Fruit fly (Drosophila melanogaster) whole organism, embryonic: Measurements from ENCODE around the gene CG46465.

Source experiments
- Asciz ChIP-seq: fragments of 200-800 bp; sonication (Bioruptor generic); optimal IDR thresholded peaks from 2 replicates; lab custom pipeline; 2017; ENCODE audit warnings: missing biosample characterization, mild to moderate bottlenecking, missing genetic modification characterization, missing genetic modification reagents
- CG10321 ChIP-seq: fragments of 200-800 bp; sonication (Bioruptor generic); IDR thresholded peaks from 2 replicates; pipeline ENCODE4 v1.3.6; 2022; ENCODE audit warnings: missing biosample characterization, missing genetic modification characterization
- CG10654 ChIP-seq: fragments of 200-800 bp; sonication (Bioruptor generic); optimal IDR thresholded peaks from 2 replicates; lab custom pipeline; 2016; ENCODE audit warnings: missing biosample characterization, missing genetic modification characterization
- CG10959 ChIP-seq: fragments of 200-800 bp; sonication (Bioruptor generic); IDR thresholded peaks from 2 replicates; pipeline ENCODE4 v1.3.6; 2022; ENCODE audit warnings: missing biosample characterization, missing genetic modification characterization
- CG11560 ChIP-seq: fragments of 200-800 bp; sonication (Bioruptor generic); IDR thresholded peaks from 3 replicates; pipeline ENCODE4 v1.3.6; 2022; ENCODE audit warnings: missing biosample characterization, missing genetic modification characterization
- CG11695 ChIP-seq: fragments of 200-800 bp; sonication (Bioruptor generic); IDR thresholded peaks from 3 replicates; pipeline ENCODE4 v1.3.6; 2022; ENCODE audit warnings: missing biosample characterization, missing genetic modification characterization
- CG12219 ChIP-seq: fragments of 200-800 bp; sonication (Bioruptor generic); optimal IDR thresholded peaks from 3 replicates; lab custom pipeline; 2018; ENCODE audit warnings: missing biosample characterization, mild to moderate bottlenecking, missing genetic modification characterization
- CG13123 ChIP-seq: fragments of 200-800 bp; sonication (Bioruptor generic); optimal IDR thresholded peaks from 2 replicates; lab custom pipeline; 2016; ENCODE audit warnings: missing biosample characterization, missing genetic modification characterization
- CG13287 ChIP-seq: fragments of 200-800 bp; sonication (Bioruptor generic); IDR thresholded peaks from 2 replicates; pipeline ENCODE4 v1.3.6; 2022; ENCODE audit warnings: missing biosample characterization, missing genetic modification characterization; ENCODE audit not compliant: partially characterized antibody
- CG14441 ChIP-seq: fragments of 200-800 bp; sonication (Bioruptor generic); IDR thresholded peaks from 2 replicates; pipeline ENCODE4 v1.3.6; 2022; ENCODE audit warnings: missing biosample characterization, missing genetic modification characterization
- CG16813 ChIP-seq: fragments of 200-800 bp; sonication (Bioruptor generic); IDR thresholded peaks from 3 replicates; pipeline ENCODE4 v1.3.6; 2022; ENCODE audit warnings: missing biosample characterization, missing genetic modification characterization; ENCODE audit not compliant: partially characterized antibody
- CG16863 ChIP-seq: fragments of 200-800 bp; sonication (Bioruptor generic); optimal IDR thresholded peaks from 3 replicates; lab custom pipeline; 2016; ENCODE audit warnings: missing biosample characterization, missing genetic modification characterization
- CG17385 ChIP-seq: fragments of 200-800 bp; sonication (Bioruptor generic); optimal IDR thresholded peaks from 3 replicates; lab custom pipeline; 2018; ENCODE audit warnings: missing biosample characterization, mild to moderate bottlenecking, missing genetic modification characterization
- CG33557 ChIP-seq: fragments of 200-800 bp; sonication (Bioruptor generic); optimal IDR thresholded peaks from 2 replicates; lab custom pipeline; 2019; ENCODE audit warnings: missing biosample characterization, mild to moderate bottlenecking, missing genetic modification characterization, moderate library complexity
- CG4424 ChIP-seq: fragments of 200-800 bp; sonication (Bioruptor generic); optimal IDR thresholded peaks from 3 replicates; lab custom pipeline; 2016; ENCODE audit warnings: missing biosample characterization, missing genetic modification characterization
- CG5953 ChIP-seq: fragments of 200-800 bp; sonication (Bioruptor generic); IDR thresholded peaks from 2 replicates; pipeline ENCODE4 v1.3.6; 2022; ENCODE audit warnings: missing biosample characterization, missing genetic modification characterization
- CG6765 ChIP-seq: fragments of 200-800 bp; sonication (Bioruptor generic); optimal IDR thresholded peaks from 3 replicates; lab custom pipeline; 2017; ENCODE audit warnings: missing biosample characterization, mild to moderate bottlenecking, missing genetic modification characterization
- CG7357 ChIP-seq: fragments of 200-800 bp; sonication (Bioruptor generic); IDR thresholded peaks from 3 replicates; pipeline ENCODE4 v1.3.6; 2022; ENCODE audit warnings: missing biosample characterization, missing genetic modification characterization
- CG7786 ChIP-seq: fragments of 200-800 bp; sonication (Bioruptor generic); optimal IDR thresholded peaks from 2 replicates; lab custom pipeline; 2016; ENCODE audit warnings: missing biosample characterization, missing genetic modification characterization
- CG9215 ChIP-seq: fragments of 200-800 bp; sonication (Bioruptor generic); IDR thresholded peaks from 2 replicates; pipeline ENCODE4 v1.3.6; 2022; ENCODE audit warnings: missing biosample characterization, missing genetic modification characterization
- CG9932 ChIP-seq: fragments of 200-800 bp; sonication (Bioruptor generic); IDR thresholded peaks from 2 replicates; pipeline ENCODE4 v1.3.6; 2022; ENCODE audit warnings: missing biosample characterization, missing genetic modification characterization
- E2f2 ChIP-seq: fragments of 200-800 bp; sonication (Bioruptor generic); IDR thresholded peaks from 2 replicates; pipeline ENCODE4 v1.3.6; 2022; ENCODE audit warnings: missing biosample characterization, missing genetic modification characterization
- Gug ChIP-seq: fragments of 200-800 bp; sonication (Bioruptor generic); IDR thresholded peaks from 4 replicates; pipeline ENCODE4 v1.3.6; 2022; ENCODE audit warnings: missing biosample characterization, missing genetic modification characterization
- HLH3B ChIP-seq: fragments of 200-800 bp; sonication (Bioruptor generic); IDR thresholded peaks from 2 replicates; pipeline ENCODE4 v1.3.6; 2022; ENCODE audit warnings: missing biosample characterization, missing genetic modification characterization
- Hr78 ChIP-seq, 2 experiments: fragments of 200-800 bp in 1 of 2; fragments of >200 bp in 1 of 2; sonication (Bioruptor generic) in 1 of 2; optimal IDR thresholded peaks; 2 replicates each; lab custom pipeline; 2017 to 2019; ENCODE audit warnings: missing biosample characterization in 2 of 2, missing genetic modification characterization in 2 of 2, mild to moderate bottlenecking in 1 of 2, moderate library complexity in 1 of 2
- Mrtf ChIP-seq: fragments of 200-800 bp; sonication (Bioruptor generic); IDR thresholded peaks from 3 replicates; pipeline ENCODE4 v1.3.6; 2022; ENCODE audit warnings: missing biosample characterization, missing genetic modification characterization
- Myb ChIP-seq: fragments of 200-800 bp; sonication (Bioruptor generic); optimal IDR thresholded peaks from 2 replicates; lab custom pipeline; 2016; ENCODE audit warnings: missing biosample characterization, missing genetic modification characterization
- NFAT ChIP-seq: fragments of 200-800 bp; sonication (Bioruptor generic); IDR thresholded peaks from 2 replicates; pipeline ENCODE4 v1.3.6; 2022; ENCODE audit warnings: missing biosample characterization, missing genetic modification characterization
- PHDP ChIP-seq: fragments of 200-800 bp; sonication (Bioruptor generic); optimal IDR thresholded peaks from 3 replicates; lab custom pipeline; 2018; ENCODE audit warnings: missing biosample characterization, mild to moderate bottlenecking, missing genetic modification characterization, moderate library complexity
- Ptx1 ChIP-seq: fragments of 200-800 bp; sonication (Bioruptor generic); IDR thresholded peaks from 2 replicates; pipeline ENCODE4 v1.3.6; 2022; ENCODE audit warnings: missing biosample characterization, missing genetic modification characterization
- Sin3A ChIP-seq: fragments of >200 bp; optimal IDR thresholded peaks from 2 replicates; lab custom pipeline; 2018
- ato ChIP-seq: fragments of 200-800 bp; sonication (Bioruptor generic); IDR thresholded peaks from 2 replicates; pipeline ENCODE4 v1.3.6; 2022; ENCODE audit warnings: missing biosample characterization, missing genetic modification characterization; ENCODE audit not compliant: partially characterized antibody
- bsh ChIP-seq, 2 experiments: fragments of 200-800 bp; sonication (Bioruptor generic); optimal IDR thresholded peaks; 2 replicates each; lab custom pipeline; 2017 to 2018; ENCODE audit warnings: mild to moderate bottlenecking in 2 of 2, missing biosample characterization in 2 of 2, missing genetic modification characterization in 2 of 2, moderate library complexity in 1 of 2
- btn ChIP-seq: fragments of 200-800 bp; sonication (Bioruptor generic); optimal IDR thresholded peaks from 2 replicates; lab custom pipeline; 2016; ENCODE audit warnings: missing biosample characterization, missing genetic modification characterization
- corto ChIP-seq: fragments of 200-800 bp; sonication (Bioruptor generic); optimal IDR thresholded peaks from 2 replicates; lab custom pipeline; 2016; ENCODE audit warnings: missing biosample characterization, mild to moderate bottlenecking, missing genetic modification characterization, moderate library complexity
- danr ChIP-seq: fragments of 200-800 bp; sonication (Bioruptor generic); IDR thresholded peaks from 2 replicates; pipeline ENCODE4 v1.3.6; 2022; ENCODE audit warnings: missing biosample characterization, missing genetic modification characterization
- dmrt99B ChIP-seq: fragments of 200-800 bp; sonication (Bioruptor generic); optimal IDR thresholded peaks from 2 replicates; lab custom pipeline; 2018; ENCODE audit warnings: missing biosample characterization, mild to moderate bottlenecking, missing genetic modification characterization, moderate library complexity
- ems ChIP-seq: fragments of 200-800 bp; sonication (Bioruptor generic); optimal IDR thresholded peaks from 3 replicates; lab custom pipeline; 2016; ENCODE audit warnings: missing biosample characterization, missing genetic modification characterization
- fru ChIP-seq: fragments of >200 bp; optimal IDR thresholded peaks from 2 replicates; lab custom pipeline; 2017
- knrl ChIP-seq: fragments of 200-800 bp; sonication (Bioruptor generic); IDR thresholded peaks from 3 replicates; pipeline ENCODE4 v1.3.6; 2022; ENCODE audit warnings: missing biosample characterization, missing genetic modification characterization; ENCODE audit not compliant: partially characterized antibody
- lilli ChIP-seq: fragments of 200-800 bp; sonication (Bioruptor generic); optimal IDR thresholded peaks from 3 replicates; lab custom pipeline; 2016; ENCODE audit warnings: missing biosample characterization, missing genetic modification characterization
- mam ChIP-seq: fragments of 200-800 bp; sonication (Bioruptor generic); optimal IDR thresholded peaks from 3 replicates; lab custom pipeline; 2016; ENCODE audit warnings: missing biosample characterization, missing genetic modification characterization
- mirr ChIP-seq: fragments of 200-800 bp; sonication (Bioruptor generic); optimal IDR thresholded peaks from 3 replicates; lab custom pipeline; 2018; ENCODE audit warnings: missing biosample characterization, mild to moderate bottlenecking, missing genetic modification characterization
- org-1 ChIP-seq: fragments of 200-800 bp; sonication (Bioruptor generic); optimal IDR thresholded peaks from 2 replicates; lab custom pipeline; 2017; ENCODE audit warnings: missing biosample characterization, missing genetic modification characterization
- repo ChIP-seq: fragments of 200-800 bp; sonication (Bioruptor generic); optimal IDR thresholded peaks from 2 replicates; lab custom pipeline; 2016; ENCODE audit warnings: missing biosample characterization, missing genetic modification characterization
- sc ChIP-seq, 3 experiments: fragments of >200 bp in 2 of 3; fragments of 200-800 bp in 1 of 3; sonication (Bioruptor generic) in 1 of 3; optimal IDR thresholded peaks; 2 replicates in 2 of 3; 3 replicates in 1 of 3; lab custom pipeline; 2017; ENCODE audit warnings: mild to moderate bottlenecking in 1 of 3, missing biosample characterization in 1 of 3, missing genetic modification characterization in 1 of 3, missing genetic modification reagents in 1 of 3
- sqz ChIP-seq: fragments of 200-800 bp; sonication (Bioruptor generic); optimal IDR thresholded peaks from 3 replicates; lab custom pipeline; 2018; ENCODE audit warnings: missing biosample characterization, mild to moderate bottlenecking, missing genetic modification characterization
- zen2 ChIP-seq: fragments of 200-800 bp; sonication (Bioruptor generic); IDR thresholded peaks from 3 replicates; pipeline ENCODE4 v1.3.6; 2022; ENCODE audit warnings: missing biosample characterization, missing genetic modification characterization; ENCODE audit not compliant: partially characterized antibody

CG46465 gene

DNA sequence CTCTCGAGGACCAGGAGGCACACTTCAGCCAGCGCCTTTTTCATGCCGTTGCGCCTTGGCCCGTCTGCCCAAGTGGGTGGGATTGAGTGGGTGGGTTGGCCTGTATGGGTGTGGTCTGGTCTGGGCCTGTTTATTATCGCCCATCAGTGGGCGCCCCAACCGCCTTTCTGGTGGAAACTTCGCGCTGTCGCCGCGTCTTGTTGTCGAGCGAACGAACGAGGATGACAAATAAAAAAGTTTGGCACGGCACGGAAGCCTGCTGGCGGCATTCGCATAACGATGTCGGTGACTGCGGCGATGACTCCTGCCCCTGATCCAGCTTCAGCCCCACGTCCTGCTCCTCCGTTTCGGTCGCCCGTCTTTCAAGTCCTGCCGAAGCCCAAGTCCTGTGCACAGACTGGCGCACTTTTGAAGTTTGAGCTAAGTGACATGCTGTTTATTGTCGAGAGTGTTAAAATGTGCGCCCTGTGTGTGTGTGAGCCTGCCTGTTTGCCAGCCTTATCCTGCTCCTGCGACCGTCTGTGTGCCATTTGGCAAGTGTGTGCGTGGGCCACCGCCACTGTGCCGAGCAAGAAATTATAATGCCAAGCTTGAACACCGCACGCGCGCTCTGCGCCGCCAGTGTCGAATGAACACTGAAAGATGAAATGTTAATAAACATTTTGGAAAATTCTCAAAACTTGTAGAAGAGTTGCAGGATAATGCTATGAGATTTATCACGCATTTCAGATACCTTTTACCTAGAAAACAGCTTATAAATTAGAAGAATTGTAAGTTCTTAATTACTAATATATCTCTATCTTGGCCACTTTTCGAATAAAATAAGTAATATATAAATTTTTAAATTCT is 22.0 kb downstream of the CG46465 start (continued):
- no peak for TF ChIP-seq corto
- TF ChIP-seq mirr (GFP tag; lab: Kevin White, UChicago), result peak; percentile 66
- no peak for TF ChIP-seq ato (GFP tag; lab: Robert Waterston, UW)
- no peak for TF ChIP-seq repo
- TF ChIP-seq NFAT (GFP tag; lab: Robert Waterston, UW), result 0 out of 2 replicates have a peak, but pooled peaks have one; percentile 5
- TF ChIP-seq PHDP (tag; lab: Kevin White, UChicago), result peak; percentile 81
- TF ChIP-seq knrl, result no peak
- 0 out of 3 replicates have a peak, but pooled peaks have one; percentile 30 for TF ChIP-seq Mrtf (GFP tag; lab: Robert Waterston, UW)
- TF ChIP-seq Asciz (GFP tag; lab: Kevin White, UChicago), result peak; percentile 70
- no peak for TF ChIP-seq CG5953
- TF ChIP-seq CG16813, result no peak
- peak; percentile 4 for TF ChIP-seq Myb (GFP tag; lab: Kevin White, UChicago)
- peak; percentile 6; the same call in 1 of the 4 replicates for TF ChIP-seq Gug (GFP tag; lab: Robert Waterston, UW)
- peak; percentile 65 for TF ChIP-seq danr (GFP tag; lab: Robert Waterston, UW)
- peak; percentile 53 for TF ChIP-seq CG4424 (GFP tag; lab: Kevin White, UChicago)
- no peak for TF ChIP-seq ems (GFP tag; lab: Kevin White, UChicago)
- no peak for TF ChIP-seq CG10321
- TF ChIP-seq Ptx1 (GFP tag; lab: Robert Waterston, UW), result peak; percentile 73
- peak; percentile 30 for TF ChIP-seq CG13123
- TF ChIP-seq dmrt99B, result peak; percentile 88
- peak in 1 of 2 experiments; percentile 73 for TF ChIP-seq bsh (GFP tag; optimal IDR thresholded peaks at IDR 0.05; lab: Kevin White, UChicago)
- peak; percentile 60; the same call in 1 of the 3 replicates for TF ChIP-seq CG7357 (GFP tag; lab: Robert Waterston, UW)
- TF ChIP-seq sc (optimal IDR thresholded peaks at IDR 0.05; lab: Kevin White, UChicago), result no peak
- peak; percentile 49 for TF ChIP-seq sc (GFP tag; optimal IDR thresholded peaks at IDR 0.05; lab: Kevin White, UChicago)
- peak; percentile 53 for TF ChIP-seq CG9932 (GFP tag; lab: Robert Waterston, UW)
- TF ChIP-seq CG9215, result 0 out of 2 replicates have a peak, but pooled peaks have one; percentile 46
- TF ChIP-seq org-1, result peak; percentile 78
- no peak for TF ChIP-seq zen2 (GFP tag; lab: Robert Waterston, UW)
- TF ChIP-seq CG11695 (GFP tag; lab: Robert Waterston, UW), result peak; percentile 68; the same call in 1 of the 3 replicates
- TF ChIP-seq CG13287, result no peak
- TF ChIP-seq lilli (GFP tag; lab: Kevin White, UChicago), result peak; percentile 61
- TF ChIP-seq CG16863, result no peak
- TF ChIP-seq E2f2, result peak; percentile 52
- TF ChIP-seq CG12219 (GFP tag; lab: Kevin White, UChicago), result peak; percentile 30
- peak in 1 of 2 experiments; percentile 26 for TF ChIP-seq Hr78 (GFP tag; optimal IDR thresholded peaks at IDR 0.05; lab: Kevin White, UChicago)
- no peak for TF ChIP-seq CG7786 (GFP tag; lab: Kevin White, UChicago)
- TF ChIP-seq CG11560 (tag; lab: Robert Waterston, UW), result 0 out of 3 replicates have a peak, but pooled peaks have one; percentile 32
- no peak for TF ChIP-seq Sin3A (lab: Kevin White, UChicago)
- TF ChIP-seq CG14441 (GFP tag; lab: Robert Waterston, UW), result peak; percentile 50
- TF ChIP-seq mam (GFP tag; lab: Kevin White, UChicago), result peak; percentile 20
- peak; percentile 80 for TF ChIP-seq CG6765
- peak; percentile 58 for TF ChIP-seq sqz (GFP tag; lab: Kevin White, UChicago)
- peak; percentile 70 for TF ChIP-seq HLH3B (GFP tag; lab: Robert Waterston, UW)
- TF ChIP-seq CG17385 (GFP tag; lab: Kevin White, UChicago), result peak; percentile 80
- TF ChIP-seq fru, result no peak
- no peak for TF ChIP-seq CG10959 (GFP tag; lab: Robert Waterston, UW)
- TF ChIP-seq CG33557 (GFP tag; lab: Kevin White, UChicago), result no peak
- TF ChIP-seq btn (GFP tag; lab: Kevin White, UChicago), result no peak
- TF ChIP-seq CG10654 (GFP tag; lab: Kevin White, UChicago), result peak; percentile 11
